Worm (Caenorhabditis elegans): Measurements from ENCODE around the gene W01B6.4.

DNA sequence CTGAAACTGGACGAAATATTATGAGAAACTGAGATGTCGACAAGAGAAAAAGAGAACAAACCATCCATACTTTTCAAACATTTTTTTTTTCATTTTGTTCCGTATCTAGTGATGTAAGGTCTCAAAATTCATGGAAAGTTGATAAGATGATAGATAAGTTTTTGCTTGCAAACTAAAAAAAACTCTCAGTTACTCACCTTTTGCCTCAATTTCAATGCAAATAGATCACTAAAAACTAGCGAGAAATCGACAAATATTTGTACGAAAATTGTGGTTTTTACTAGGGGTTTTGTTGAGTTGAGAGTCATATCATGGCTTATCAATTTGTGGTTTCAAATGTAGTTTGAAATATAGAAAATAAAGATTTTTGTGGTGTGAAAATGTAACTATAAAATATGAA is 14.5 kb upstream of the W01B6.4 start:
- TF ChIP-seq flt-1 (GFP tag; IDR thresholded peaks at IDR 0.05) (no peak), ama-1 (optimal IDR thresholded peaks at IDR 0.05) (no peak), hmg-4 (GFP tag; optimal IDR thresholded peaks at IDR 0.05) (no peak), hnd-1 (tag; optimal IDR thresholded peaks at IDR 0.05) (no peak), F13C5.2 (tag; optimal IDR thresholded peaks at IDR 0.05) (no peak), tra-4 (tag; optimal IDR thresholded peaks at IDR 0.05) (no peak), ceh-13 (GFP tag; optimal IDR thresholded peaks at IDR 0.05) (no peak), sea-1 (GFP tag; conservative IDR thresholded peaks at IDR 0.05) (no peak), scrt-1 (GFP tag; IDR thresholded peaks at IDR 0.05) (no peak), ets-7 (tag; optimal IDR thresholded peaks at IDR 0.05) (no peak), ceh-36 (tag; optimal IDR thresholded peaks at IDR 0.05) (no peak), tbx-37 (GFP tag; conservative IDR thresholded peaks at IDR 0.05) (no peak)
